Fruit fly (Drosophila melanogaster) whole organism, embryonic: Measurements from ENCODE around the gene Vajk2.

ENCODE experiments used
- ATbp ChIP-seq: fragments of 200-800 bp; sonication (Bioruptor generic); optimal IDR thresholded peaks from 2 replicates; lab custom pipeline; 2017; ENCODE audit warnings: missing biosample characterization, mild to moderate bottlenecking, missing genetic modification characterization, missing genetic modification reagents
- Ada2b ChIP-seq: fragments of 200-800 bp; sonication (Bioruptor generic); IDR thresholded peaks from 2 replicates; pipeline ENCODE4 v1.3.6; 2022; ENCODE audit warnings: missing biosample characterization, missing genetic modification characterization
- Antp ChIP-seq: fragments of 200-800 bp; sonication (Bioruptor generic); optimal IDR thresholded peaks from 3 replicates; lab custom pipeline; 2016; ENCODE audit warnings: missing biosample characterization, missing genetic modification characterization
- Asciz ChIP-seq: fragments of 200-800 bp; sonication (Bioruptor generic); optimal IDR thresholded peaks from 2 replicates; lab custom pipeline; 2017; ENCODE audit warnings: missing biosample characterization, mild to moderate bottlenecking, missing genetic modification characterization, missing genetic modification reagents
- Awh ChIP-seq: fragments of 200-800 bp; sonication (Bioruptor generic); IDR thresholded peaks from 2 replicates; pipeline ENCODE4, ENCODE4 v1.3.6; 2022; ENCODE audit warnings: missing biosample characterization, missing genetic modification characterization
- CG10147 ChIP-seq: fragments of 200-800 bp; sonication (Bioruptor generic); optimal IDR thresholded peaks from 2 replicates; lab custom pipeline; 2019; ENCODE audit warnings: missing biosample characterization, mild to moderate bottlenecking, missing genetic modification characterization, moderate library complexity
- CG10267 ChIP-seq: fragments of 200-800 bp; sonication (Bioruptor generic); optimal IDR thresholded peaks from 2 replicates; lab custom pipeline; 2018; ENCODE audit warnings: missing biosample characterization, mild to moderate bottlenecking, missing genetic modification characterization, moderate library complexity
- CG11456 ChIP-seq: fragments of 200-800 bp; sonication (Bioruptor generic); IDR thresholded peaks from 3 replicates; pipeline ENCODE4 v1.3.6; 2022; ENCODE audit warnings: missing biosample characterization, missing genetic modification characterization
- CG11504 ChIP-seq: fragments of 200-800 bp; sonication (Bioruptor generic); optimal IDR thresholded peaks from 3 replicates; lab custom pipeline; 2019; ENCODE audit warnings: missing biosample characterization, mild to moderate bottlenecking, missing genetic modification characterization, moderate library complexity
- CG15514 ChIP-seq: fragments of 200-800 bp; sonication (Bioruptor generic); optimal IDR thresholded peaks from 3 replicates; lab custom pipeline; 2017; ENCODE audit warnings: missing biosample characterization, missing genetic modification characterization, mild to moderate bottlenecking, moderate library complexity, missing genetic modification reagents
- CG16813 ChIP-seq: fragments of 200-800 bp; sonication (Bioruptor generic); IDR thresholded peaks from 3 replicates; pipeline ENCODE4 v1.3.6; 2022; ENCODE audit warnings: missing biosample characterization, missing genetic modification characterization; ENCODE audit not compliant: partially characterized antibody
- CG17186 ChIP-seq: fragments of 200-800 bp; sonication (Bioruptor generic); optimal IDR thresholded peaks from 3 replicates; lab custom pipeline; 2017; ENCODE audit warnings: missing biosample characterization, missing genetic modification reagents, missing genetic modification characterization
- CG18764 ChIP-seq: fragments of 200-800 bp; sonication (Bioruptor generic); optimal IDR thresholded peaks from 3 replicates; lab custom pipeline; 2016; ENCODE audit warnings: missing biosample characterization, missing genetic modification characterization
- CG30020 ChIP-seq: fragments of 200-800 bp; optimal IDR thresholded peaks from 2 replicates; lab custom pipeline; 2019; ENCODE audit warnings: missing biosample characterization, mild to moderate bottlenecking, missing genetic modification characterization, moderate library complexity
- CG3065 ChIP-seq: fragments of 200-800 bp; sonication (Bioruptor generic); optimal IDR thresholded peaks from 2 replicates; lab custom pipeline; 2016; ENCODE audit warnings: missing biosample characterization, missing genetic modification characterization
- CG31388 ChIP-seq: fragments of 200-800 bp; sonication (Bioruptor generic); optimal IDR thresholded peaks from 2 replicates; lab custom pipeline; 2016; ENCODE audit warnings: missing biosample characterization, missing genetic modification characterization
- CG34376 ChIP-seq: fragments of 200-800 bp; sonication (Bioruptor generic); optimal IDR thresholded peaks from 2 replicates; lab custom pipeline; 2018; ENCODE audit warnings: missing biosample characterization, mild to moderate bottlenecking, missing genetic modification characterization
- CG6654 ChIP-seq: fragments of 200-800 bp; sonication (Bioruptor generic); optimal IDR thresholded peaks from 2 replicates; lab custom pipeline; 2017; ENCODE audit warnings: missing biosample characterization, mild to moderate bottlenecking, missing genetic modification characterization
- CG7987 ChIP-seq: fragments of 200-800 bp; sonication (Bioruptor generic); optimal IDR thresholded peaks from 2 replicates; lab custom pipeline; 2018; ENCODE audit warnings: missing biosample characterization, mild to moderate bottlenecking, missing genetic modification characterization, moderate library complexity
- CG8281 ChIP-seq: fragments of 200-800 bp; sonication (Bioruptor generic); optimal IDR thresholded peaks from 2 replicates; lab custom pipeline; 2018; ENCODE audit warnings: missing biosample characterization, mild to moderate bottlenecking, missing genetic modification characterization, moderate library complexity
- CG8924 ChIP-seq: fragments of 200-800 bp; optimal IDR thresholded peaks from 3 replicates; lab custom pipeline; 2019; ENCODE audit warnings: missing biosample characterization, mild to moderate bottlenecking, missing genetic modification characterization, moderate library complexity
- CTCF ChIP-seq: fragments of 200-800 bp; sonication (Bioruptor generic); optimal IDR thresholded peaks from 2 replicates; lab custom pipeline; 2017; ENCODE audit warnings: missing biosample characterization, mild to moderate bottlenecking, missing genetic modification characterization, moderate library complexity
- CoRest ChIP-seq: fragments of 200-800 bp; sonication (Bioruptor generic); optimal IDR thresholded peaks from 3 replicates; lab custom pipeline; 2018; ENCODE audit warnings: missing biosample characterization, mild to moderate bottlenecking, missing genetic modification characterization, moderate library complexity
- CrebB ChIP-seq: fragments of 200-800 bp; sonication (Bioruptor generic); optimal IDR thresholded peaks from 3 replicates; lab custom pipeline; 2018; ENCODE audit warnings: missing biosample characterization, mild to moderate bottlenecking, missing genetic modification characterization
- Dll ChIP-seq: fragments of 200-800 bp; sonication (Bioruptor generic); IDR thresholded peaks from 4 replicates; pipeline ENCODE4 v1.3.6; 2022; ENCODE audit warnings: missing biosample characterization, missing genetic modification characterization; ENCODE audit not compliant: partially characterized antibody
- E2f2 ChIP-seq: fragments of 200-800 bp; sonication (Bioruptor generic); IDR thresholded peaks from 2 replicates; pipeline ENCODE4 v1.3.6; 2022; ENCODE audit warnings: missing biosample characterization, missing genetic modification characterization
- Jarid2 ChIP-seq: fragments of 200-800 bp; sonication (Bioruptor generic); optimal IDR thresholded peaks from 3 replicates; lab custom pipeline; 2017; ENCODE audit warnings: mild to moderate bottlenecking, missing biosample characterization, missing genetic modification reagents, missing genetic modification characterization
- NC2β ChIP-seq: fragments of 200-800 bp; sonication (Bioruptor generic); optimal IDR thresholded peaks from 2 replicates; lab custom pipeline; 2016; ENCODE audit warnings: missing biosample characterization, missing genetic modification characterization
- Xrp1 ChIP-seq: fragments of 200-800 bp; sonication (Bioruptor generic); IDR thresholded peaks from 2 replicates; pipeline ENCODE4 v1.3.6; 2022; ENCODE audit warnings: missing biosample characterization, missing genetic modification characterization
- bbx ChIP-seq: fragments of 200-800 bp; sonication (Bioruptor generic); IDR thresholded peaks from 2 replicates; pipeline ENCODE4 v1.3.6; 2022; ENCODE audit warnings: missing biosample characterization, missing genetic modification characterization; ENCODE audit not compliant: partially characterized antibody
- cas ChIP-seq: fragments of 200-800 bp; sonication (Bioruptor generic); IDR thresholded peaks from 2 replicates; pipeline ENCODE4 v1.3.6; 2022; ENCODE audit warnings: missing biosample characterization, missing genetic modification characterization
- caup ChIP-seq: fragments of 200-800 bp; sonication (Bioruptor generic); optimal IDR thresholded peaks from 3 replicates; lab custom pipeline; 2017; ENCODE audit warnings: missing biosample characterization, mild to moderate bottlenecking, missing genetic modification characterization, moderate library complexity; ENCODE audit not compliant: severe bottlenecking
- grau ChIP-seq: fragments of 200-800 bp; optimal IDR thresholded peaks from 3 replicates; lab custom pipeline; 2019; ENCODE audit warnings: missing biosample characterization, mild to moderate bottlenecking, missing genetic modification characterization, moderate library complexity
- grn ChIP-seq: fragments of 200-800 bp; sonication (Bioruptor generic); optimal IDR thresholded peaks from 3 replicates; lab custom pipeline; 2017; ENCODE audit warnings: missing biosample characterization, missing genetic modification characterization
- gsb ChIP-seq: fragments of 200-800 bp; sonication (Bioruptor generic); IDR thresholded peaks from 2 replicates; pipeline ENCODE4 v1.3.6; 2022; ENCODE audit warnings: missing biosample characterization, missing genetic modification characterization
- nerfin-2 ChIP-seq: fragments of 200-800 bp; sonication (Bioruptor generic); IDR thresholded peaks from 2 replicates; pipeline ENCODE4 v1.3.6; 2022; ENCODE audit warnings: missing biosample characterization, missing genetic modification characterization; ENCODE audit not compliant: partially characterized antibody
- nmo ChIP-seq: fragments of 200-800 bp; sonication (Bioruptor generic); optimal IDR thresholded peaks from 2 replicates; lab custom pipeline; 2018; ENCODE audit warnings: missing biosample characterization, mild to moderate bottlenecking, missing genetic modification characterization, moderate library complexity
- p53 ChIP-seq: fragments of 200-800 bp; sonication (Bioruptor generic); optimal IDR thresholded peaks from 2 replicates; lab custom pipeline; 2016; ENCODE audit warnings: missing biosample characterization, missing genetic modification characterization
- pho ChIP-seq: fragments of 200-800 bp; sonication (Bioruptor generic); optimal IDR thresholded peaks from 2 replicates; lab custom pipeline; 2016; ENCODE audit warnings: missing biosample characterization, missing genetic modification characterization
- run ChIP-seq: fragments of 200-800 bp; sonication (Bioruptor generic); optimal IDR thresholded peaks from 3 replicates; lab custom pipeline; 2018; ENCODE audit warnings: missing biosample characterization, mild to moderate bottlenecking, missing genetic modification characterization
- sens ChIP-seq: fragments of 200-800 bp; sonication (Bioruptor generic); peaks from one replicate; lab custom pipeline; 2016; ENCODE audit warnings: missing biosample characterization, missing genetic modification characterization
- seq ChIP-seq: fragments of 200-800 bp; sonication (Bioruptor generic); IDR thresholded peaks from 2 replicates; pipeline ENCODE4 v1.3.6; 2022; ENCODE audit warnings: missing biosample characterization, missing genetic modification characterization
- trh ChIP-seq: fragments of 200-800 bp; sonication (Bioruptor generic); optimal IDR thresholded peaks from 2 replicates; lab custom pipeline; 2016; ENCODE audit warnings: missing biosample characterization, missing genetic modification characterization
- twi ChIP-seq: fragments of 200-800 bp; optimal IDR thresholded peaks from 2 replicates; lab custom pipeline; 2019; ENCODE audit warnings: missing biosample characterization, mild to moderate bottlenecking, missing genetic modification characterization, moderate library complexity
- tx ChIP-seq: fragments of 200-800 bp; sonication (Bioruptor generic); optimal IDR thresholded peaks from 2 replicates; lab custom pipeline; 2016; ENCODE audit warnings: missing biosample characterization, missing genetic modification characterization
- zen2 ChIP-seq: fragments of 200-800 bp; sonication (Bioruptor generic); IDR thresholded peaks from 3 replicates; pipeline ENCODE4 v1.3.6; 2022; ENCODE audit warnings: missing biosample characterization, missing genetic modification characterization; ENCODE audit not compliant: partially characterized antibody

Gene Vajk2

DNA sequence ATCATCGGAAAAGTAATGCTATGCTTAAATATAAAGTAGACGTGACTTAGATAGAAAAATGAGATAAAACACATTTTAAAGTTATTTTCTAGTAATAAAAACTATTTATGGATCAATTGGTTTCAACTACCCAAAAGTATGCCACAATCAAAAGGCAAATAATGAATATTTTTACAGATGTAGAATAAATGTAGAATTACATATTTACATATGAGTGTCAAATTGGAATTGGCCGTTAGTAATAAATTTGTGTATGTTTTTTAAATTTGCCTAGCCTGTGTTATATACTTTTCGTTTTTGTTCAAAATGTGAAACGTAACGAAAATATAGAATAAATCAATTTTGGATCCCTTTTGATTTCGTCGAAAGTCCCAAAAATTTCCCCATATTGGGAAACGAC lies 22.7 kb downstream of the Vajk2 start, which contains the start of gene Acyp (continued):
- TF ChIP-seq pho (GFP tag; lab: Kevin White, UChicago) (no peak), CTCF (peak; percentile 33), CG16813 (GFP tag; lab: Robert Waterston, UW) (peak; percentile 30; the same call in 1 of the 3 replicates), Antp (GFP tag; lab: Kevin White, UChicago) (no peak), CG17186 (GFP tag; lab: Kevin White, UChicago) (no peak), Dll (GFP tag; lab: Robert Waterston, UW) (no peak), bbx (GFP tag; lab: Robert Waterston, UW) (peak; percentile 11; the same call in 1 of the 2 replicates), CG31388 (GFP tag; lab: Kevin White, UChicago) (no peak), zen2 (GFP tag; lab: Robert Waterston, UW) (no peak)

DNA sequence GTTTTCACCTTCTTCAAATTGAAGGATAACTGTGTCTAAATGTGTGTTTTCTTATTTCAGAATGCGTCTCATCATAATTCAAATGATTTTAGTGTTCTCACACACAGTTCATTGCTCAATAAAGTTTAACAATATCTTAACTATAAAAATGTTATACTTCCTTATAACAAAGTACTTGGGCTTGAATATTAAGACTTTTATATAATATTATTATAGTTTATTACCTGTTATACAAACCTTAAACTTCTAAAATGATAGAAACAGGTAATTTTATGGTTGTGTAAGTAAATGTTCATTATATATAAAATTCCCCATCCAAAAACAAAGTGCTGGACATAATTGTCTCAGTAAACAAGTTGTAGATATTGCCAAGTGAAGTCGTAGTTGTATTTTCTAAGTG lies 25.5 kb downstream of the Vajk2 start, which contains the start of gene Ance-2:
Ance-2 (plus strand) TSS at position 301 of the 400 bp plus-strand sequence.
- TF ChIP-seq CG3065 (GFP tag; lab: Kevin White, UChicago) = no peak

DNA sequence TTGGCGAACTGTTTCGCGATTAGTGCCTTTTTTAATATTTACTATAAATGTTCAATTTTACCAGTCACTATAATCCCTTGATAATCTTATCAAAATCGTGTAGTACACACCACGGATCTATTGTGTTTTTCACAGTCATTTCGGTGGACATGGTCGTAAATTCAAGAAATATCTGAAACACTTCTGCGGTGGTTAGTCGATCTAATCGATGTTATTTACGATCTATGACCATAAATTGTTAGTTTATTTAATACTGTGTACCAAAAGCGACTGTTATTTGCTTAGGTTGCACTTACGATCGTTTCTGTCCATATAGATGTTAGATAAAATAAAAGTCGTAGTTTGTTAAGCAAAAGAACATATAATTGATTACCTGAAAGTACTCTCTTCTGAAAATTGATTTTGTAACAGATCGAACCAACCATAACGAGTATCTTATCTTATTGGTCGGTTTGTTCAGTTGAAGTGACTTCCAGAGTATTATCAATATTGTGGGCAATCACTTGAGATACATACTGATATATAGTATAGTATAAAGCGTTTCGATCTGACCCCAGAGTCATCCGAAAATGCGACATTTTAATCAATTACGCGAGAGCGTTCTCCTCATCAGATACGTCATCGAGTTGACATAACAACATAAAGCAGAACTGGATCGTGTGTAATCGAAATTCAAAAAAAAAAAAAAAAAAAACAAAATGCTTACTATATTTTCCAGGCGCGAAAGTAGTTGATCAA lies 28.5 kb downstream of the Vajk2 start:
- no peak for TF ChIP-seq tx
- no peak for TF ChIP-seq CG10267 (tag; lab: Kevin White, UChicago)
- no peak for TF ChIP-seq seq (GFP tag; lab: Robert Waterston, UW)
- TF ChIP-seq CrebB (tag; lab: Kevin White, UChicago) = no peak
- TF ChIP-seq caup (GFP tag; lab: Kevin White, UChicago) = no peak
- TF ChIP-seq NC2β (GFP tag; lab: Kevin White, UChicago) = no peak
- no peak for TF ChIP-seq CG11504 (tag; lab: Kevin White, UChicago)
- peak; percentile 60 for TF ChIP-seq grn (GFP tag; lab: Kevin White, UChicago)
- TF ChIP-seq Awh (GFP tag; lab: Robert Waterston, UW) = no peak
- TF ChIP-seq gsb (GFP tag; lab: Robert Waterston, UW) = no peak
- TF ChIP-seq CG11456 (GFP tag; lab: Robert Waterston, UW) = no peak
- no peak for TF ChIP-seq p53 (GFP tag; lab: Kevin White, UChicago)
- no peak for TF ChIP-seq CG8281
- peak; percentile 43 for TF ChIP-seq sens (GFP tag; lab: Kevin White, UChicago)
- peak; percentile 92 for TF ChIP-seq CG34376 (GFP tag; lab: Kevin White, UChicago)
- no peak for TF ChIP-seq cas
- no peak for TF ChIP-seq CG30020 (tag; lab: Kevin White, UChicago)
- no peak for TF ChIP-seq nerfin-2 (GFP tag; lab: Robert Waterston, UW)
- TF ChIP-seq CG8924 (tag; lab: Kevin White, UChicago) = no peak
- TF ChIP-seq twi (tag; lab: Kevin White, UChicago) = peak; percentile 8
- TF ChIP-seq nmo (GFP tag; lab: Kevin White, UChicago) = no peak
- TF ChIP-seq E2f2 (GFP tag; lab: Robert Waterston, UW) = no peak
- no peak for TF ChIP-seq Xrp1 (GFP tag; lab: Robert Waterston, UW)
- no peak for TF ChIP-seq Jarid2 (GFP tag; lab: Kevin White, UChicago)
- TF ChIP-seq Asciz (GFP tag; lab: Kevin White, UChicago) = no peak
- no peak for TF ChIP-seq Ada2b (GFP tag; lab: Robert Waterston, UW)
- no peak for TF ChIP-seq CG7987 (GFP tag; lab: Kevin White, UChicago)
- no peak for TF ChIP-seq CG10147
- TF ChIP-seq CoRest = no peak
- TF ChIP-seq CG15514 (GFP tag; lab: Kevin White, UChicago) = no peak
- no peak for TF ChIP-seq CG6654 (GFP tag; lab: Kevin White, UChicago)
- TF ChIP-seq ATbp (GFP tag; lab: Kevin White, UChicago) = no peak
- peak; percentile 66 for TF ChIP-seq run (tag; lab: Kevin White, UChicago)
- no peak for TF ChIP-seq trh (GFP tag; lab: Kevin White, UChicago)
- no peak for TF ChIP-seq CG18764
- TF ChIP-seq grau (tag; lab: Kevin White, UChicago) = no peak
